Worm (Caenorhabditis elegans) whole organism, late embryonic: ENCODE results near the gene fbxb-107.

ENCODE experiments used
- C38D4.7 ChIP-seq: fragments of 200-800 bp; sonication (Bioruptor generic); optimal IDR thresholded peaks from 2 replicates; lab custom pipeline; 2018; ENCODE audit warnings: mild to moderate bottlenecking, missing genetic modification characterization, moderate library complexity, missing compliant biosample characterization
- F13H6.1 ChIP-seq: sonication (generic microtip); optimal IDR thresholded peaks from 2 replicates; lab custom pipeline; 2016; ENCODE audit warnings: missing genetic modification characterization, missing compliant biosample characterization
- Y22D7AL.16 ChIP-seq: sonication (generic microtip); optimal IDR thresholded peaks from 2 replicates; lab custom pipeline; 2016; ENCODE audit warnings: missing genetic modification characterization, missing compliant biosample characterization
- ceh-19 ChIP-seq: fragments of 200-800 bp; sonication (Bioruptor generic); optimal IDR thresholded peaks from 2 replicates; lab custom pipeline; 2018; ENCODE audit warnings: mild to moderate bottlenecking, missing genetic modification characterization, missing compliant biosample characterization
- ceh-2 ChIP-seq: sonication (generic microtip); optimal IDR thresholded peaks from 2 replicates; lab custom pipeline; 2016; ENCODE audit warnings: missing genotype, missing genetic modification characterization, missing compliant biosample characterization
- ceh-22 ChIP-seq: sonication (generic microtip); optimal IDR thresholded peaks from 2 replicates; lab custom pipeline; 2017; ENCODE audit warnings: missing biosample characterization, missing genetic modification characterization
- ceh-24 ChIP-seq: sonication (generic microtip); optimal IDR thresholded peaks from 2 replicates; lab custom pipeline; 2016; ENCODE audit warnings: mild to moderate bottlenecking, missing genetic modification characterization, missing compliant biosample characterization
- ceh-31 ChIP-seq: sonication (generic microtip); optimal IDR thresholded peaks from 2 replicates; lab custom pipeline; 2016; ENCODE audit warnings: missing genetic modification characterization, missing compliant biosample characterization
- ceh-34 ChIP-seq: sonication (generic microtip); optimal IDR thresholded peaks from 2 replicates; lab custom pipeline; 2016; ENCODE audit warnings: mild to moderate bottlenecking, missing genetic modification characterization, missing compliant biosample characterization
- ceh-48 ChIP-seq: sonication (generic microtip); optimal IDR thresholded peaks from 2 replicates; lab custom pipeline; 2016; ENCODE audit warnings: missing genetic modification characterization, inconsistent platforms, missing compliant biosample characterization
- dmd-4 ChIP-seq: sonication (generic microtip); optimal IDR thresholded peaks from 2 replicates; lab custom pipeline; 2016; ENCODE audit warnings: borderline replicate concordance, missing genetic modification characterization, missing compliant biosample characterization
- elt-4 ChIP-seq: sonication (generic microtip); optimal IDR thresholded peaks from 2 replicates; lab custom pipeline; 2016; ENCODE audit warnings: missing genetic modification characterization, missing compliant biosample characterization
- fkh-10 ChIP-seq: fragments of 150-350 bp; optimal IDR thresholded peaks from 2 replicates; lab custom pipeline; 2014; ENCODE audit warnings: missing biosample characterization, missing genetic modification reagents, missing genetic modification characterization
- gmeb-2 ChIP-seq: sonication (generic microtip); optimal IDR thresholded peaks from 2 replicates; lab custom pipeline; 2016; ENCODE audit warnings: missing genetic modification characterization, inconsistent platforms, missing compliant biosample characterization
- hlh-13 ChIP-seq: fragments of 200-800 bp; sonication (Bioruptor generic); optimal IDR thresholded peaks from 2 replicates; lab custom pipeline; 2018; ENCODE audit warnings: mild to moderate bottlenecking, missing genetic modification characterization, missing compliant biosample characterization
- hlh-30 ChIP-seq: sonication (generic microtip); optimal IDR thresholded peaks from 2 replicates; lab custom pipeline; 2017; ENCODE audit warnings: antibody characterized with exemption, missing genetic modification characterization, missing compliant biosample characterization; ENCODE audit not compliant: insufficient read depth
- hlh-6 ChIP-seq: sonication (generic microtip); optimal IDR thresholded peaks from 2 replicates; lab custom pipeline; 2016; ENCODE audit warnings: missing genotype, missing genetic modification characterization, missing compliant biosample characterization
- lim-6 ChIP-seq: sonication (generic microtip); optimal IDR thresholded peaks from 2 replicates; lab custom pipeline; 2016; ENCODE audit warnings: missing genetic modification characterization, missing compliant biosample characterization
- madf-2 ChIP-seq: sonication (generic microtip); optimal IDR thresholded peaks from 2 replicates; lab custom pipeline; 2017; ENCODE audit warnings: missing genetic modification characterization, missing compliant biosample characterization
- nfya-1 ChIP-seq: sonication (generic microtip); optimal IDR thresholded peaks from 2 replicates; lab custom pipeline; 2017; ENCODE audit warnings: missing genetic modification characterization, mild to moderate bottlenecking, missing compliant biosample characterization, antibody characterized with exemption, moderate library complexity
- nhr-232 ChIP-seq: sonication (generic microtip); optimal IDR thresholded peaks from 2 replicates; lab custom pipeline; 2016; ENCODE audit warnings: missing genetic modification characterization, missing compliant biosample characterization
- pat-9 ChIP-seq: fragments of 200-800 bp; sonication (Bioruptor generic); optimal IDR thresholded peaks from 2 replicates; lab custom pipeline; 2018; ENCODE audit warnings: mild to moderate bottlenecking, missing genetic modification characterization, moderate library complexity, missing compliant biosample characterization
- rnt-1 ChIP-seq: sonication (generic microtip); optimal IDR thresholded peaks from 2 replicates; lab custom pipeline; 2016; ENCODE audit warnings: missing genetic modification characterization, missing compliant biosample characterization
- sdc-2 ChIP-seq: sonication (generic microtip); optimal IDR thresholded peaks from 2 replicates; lab custom pipeline; 2016; ENCODE audit warnings: missing genotype, missing genetic modification characterization, missing compliant biosample characterization
- tbx-7 ChIP-seq: sonication (generic microtip); optimal IDR thresholded peaks from 2 replicates; lab custom pipeline; 2016; ENCODE audit warnings: missing genotype, missing genetic modification characterization, missing compliant biosample characterization
- ttx-3 ChIP-seq: sonication (generic microtip); optimal IDR thresholded peaks from 2 replicates; lab custom pipeline; 2016; ENCODE audit warnings: missing genetic modification reagents, missing genetic modification characterization, missing compliant biosample characterization
- unc-3 ChIP-seq, 2 experiments: fragments of 200-800 bp in 1 of 2; sonication (Bioruptor generic) in 1 of 2; sonication (generic microtip) in 1 of 2; conservative IDR thresholded peaks in 1 of 2; optimal IDR thresholded peaks in 1 of 2; 2 replicates each; pipeline versions ENCODE4 v1.3.6 to Lab custom; 2016 to 2022; ENCODE audit warnings: missing compliant biosample characterization in 2 of 2, missing genetic modification characterization in 2 of 2, missing genetic modification reagents in 1 of 2
- unc-86 ChIP-seq: sonication (generic microtip); optimal IDR thresholded peaks from 2 replicates; lab custom pipeline; 2016; ENCODE audit warnings: missing genetic modification characterization, missing compliant biosample characterization

Gene fbxb-107

DNA sequence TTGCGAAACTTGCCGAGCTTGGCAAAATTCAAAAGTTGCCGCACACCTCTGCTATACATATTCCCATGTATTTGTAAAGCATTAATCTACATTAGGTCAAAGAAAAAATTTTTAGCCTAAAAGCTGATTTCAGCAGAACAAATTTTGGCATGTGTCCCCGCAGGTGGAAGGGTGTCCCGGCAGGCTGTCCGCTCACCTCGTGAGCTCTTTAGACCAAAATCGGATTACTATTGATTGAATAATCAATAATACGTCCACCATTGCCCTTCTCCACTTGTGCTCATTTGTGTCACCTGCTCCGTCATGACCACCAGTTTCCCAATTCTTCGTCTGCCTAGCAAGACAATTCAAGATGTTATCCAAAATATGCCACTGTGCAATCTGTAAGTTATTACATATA, at the start of gene fbxb-107:
fbxb-107 (plus strand) TSS at position 297 of the 400 bp plus-strand sequence.
- TF ChIP-seq hlh-13 (GFP tag; lab: Kevin White, UChicago) (no peak), hlh-30 (tag; lab: Kevin White, UChicago) (peak; percentile 72), ceh-48 (tag; lab: Kevin White, UChicago) (peak; percentile 54)

DNA sequence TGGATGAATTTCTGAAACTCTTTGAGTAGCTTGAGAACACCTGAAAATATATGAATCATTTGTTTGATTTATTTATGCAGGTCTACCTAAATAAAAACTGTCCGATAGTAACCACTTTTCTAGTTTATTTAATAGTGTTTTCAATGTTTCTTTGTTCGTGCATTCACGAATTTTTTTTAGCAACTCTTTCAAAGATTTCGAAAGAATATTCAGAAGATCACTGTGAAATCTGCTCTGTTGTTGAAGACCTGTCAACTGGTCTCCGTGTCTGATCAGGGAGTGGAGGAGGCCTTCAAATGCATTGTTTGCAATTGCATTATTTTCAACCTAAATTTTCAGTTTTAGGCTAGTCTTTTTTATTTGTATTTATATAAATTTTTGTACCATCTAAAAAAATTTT, 48.6 kb upstream of the fbxb-107 start, which contains the start of gene T05A8.1:
T05A8.1 (minus strand) TSS at position 101 of the 400 bp plus-strand sequence.
- TF ChIP-seq unc-86 (no peak), F13H6.1 (tag; lab: Kevin White, UChicago) (no peak), ceh-34 (tag; lab: Kevin White, UChicago) (no peak)
- TF ChIP-seq, all 69 proteins: peak for 0

DNA sequence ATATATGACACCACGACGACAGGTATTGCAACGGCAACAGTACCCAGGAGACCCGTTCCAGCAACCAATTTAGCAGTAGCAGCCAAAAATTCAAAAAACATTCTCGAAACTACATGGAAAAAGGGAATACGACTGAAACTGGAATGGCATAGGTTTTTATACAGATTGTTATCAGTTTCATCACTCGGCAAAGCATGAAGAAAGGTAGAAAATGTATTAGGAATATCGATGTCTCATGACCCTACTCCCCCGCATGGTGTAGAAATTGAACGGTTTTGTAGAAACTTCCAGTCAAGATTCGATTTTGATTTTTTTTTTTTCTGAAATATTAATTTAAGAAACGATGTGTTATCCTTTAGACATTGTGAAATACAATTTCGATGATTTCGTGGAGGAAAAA, 47.7 kb upstream of the fbxb-107 start, which contains the start of gene T05A8.2:
T05A8.2 (minus strand) TSS at position 101 of the 400 bp plus-strand sequence.
- TF ChIP-seq lim-6 (no peak), gmeb-2 (tag; lab: Kevin White, UChicago) (no peak), sdc-2 (tag; lab: Kevin White, UChicago) (no peak), Y22D7AL.16 (no peak), ceh-48 (tag; lab: Kevin White, UChicago) (no peak), C38D4.7 (GFP tag; lab: Kevin White, UChicago) (no peak), pat-9 (tag; lab: Kevin White, UChicago) (no peak)

DNA sequence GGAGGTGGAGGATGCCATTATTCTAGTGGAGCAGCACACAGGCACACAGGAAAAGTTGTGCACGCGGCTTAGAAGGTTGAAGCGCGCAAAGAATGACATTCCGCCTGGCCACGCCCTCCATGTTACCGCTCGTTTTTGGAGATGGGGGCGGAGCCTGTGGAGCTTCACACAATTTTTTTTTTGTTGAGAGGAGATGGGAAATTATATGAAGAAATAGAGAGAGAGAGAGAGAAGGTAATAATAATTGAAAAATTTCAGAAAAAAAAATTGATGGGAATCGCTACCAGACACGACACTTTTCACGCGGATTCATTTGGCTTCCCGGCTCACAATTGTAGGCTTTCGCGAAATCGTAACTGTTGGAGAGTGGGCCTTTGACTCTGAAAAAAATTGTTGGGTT, 41.2 kb upstream of the fbxb-107 start, which contains the start of gene T05A8.3:
T05A8.3 (minus strand) TSS at position 101 of the 400 bp plus-strand sequence.
- no peak for TF ChIP-seq madf-2 (tag; lab: Kevin White, UChicago)
- TF ChIP-seq ceh-2 (tag; lab: Kevin White, UChicago): no peak
- TF ChIP-seq, all 69 proteins: peak for 0

DNA sequence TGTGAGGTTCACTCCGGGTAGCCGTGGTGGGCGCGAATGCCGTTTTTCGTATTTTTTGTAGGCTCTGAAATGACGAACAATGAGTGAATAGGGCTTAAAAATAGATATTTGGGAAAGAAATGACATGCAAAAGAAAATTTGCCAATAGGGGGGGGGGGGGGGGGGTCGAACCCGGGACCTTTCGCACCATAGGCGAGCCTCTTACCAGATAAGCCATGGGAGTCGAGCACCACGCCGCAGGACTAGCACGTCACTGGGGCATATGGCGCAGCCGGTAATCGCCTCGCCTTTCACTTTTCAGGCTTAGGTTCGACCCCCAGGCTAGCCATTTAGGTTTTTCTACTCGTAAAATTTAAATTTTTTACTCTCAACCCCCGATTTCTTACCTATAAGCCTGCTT, 39.4 kb upstream of the fbxb-107 start:
- no peak for TF ChIP-seq ceh-24 (tag; lab: Kevin White, UChicago)
- TF ChIP-seq hlh-6: no peak
- no peak for TF ChIP-seq tbx-7 (tag; lab: Kevin White, UChicago)

DNA sequence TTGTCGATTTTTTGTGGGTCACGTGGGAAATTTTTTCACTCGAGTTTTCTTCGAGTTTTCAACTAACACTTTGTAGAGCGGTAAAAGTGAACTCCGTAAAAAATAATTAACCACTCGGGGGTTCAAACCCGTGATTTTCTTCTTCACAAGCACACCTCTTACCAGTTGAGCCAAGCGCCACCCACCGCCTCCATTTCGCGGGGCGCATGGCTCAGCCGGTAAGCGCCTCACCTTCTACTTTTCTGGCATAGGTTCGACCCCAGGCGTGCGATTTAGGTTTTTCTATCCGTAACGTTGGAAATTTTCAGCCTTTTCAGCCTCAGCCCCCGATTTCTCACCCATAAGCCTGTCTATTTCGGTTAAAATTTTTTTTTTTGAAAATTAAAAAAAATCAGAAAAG, 36.6 kb upstream of the fbxb-107 start:
- TF ChIP-seq nhr-232 (tag; lab: Kevin White, UChicago) (no peak), ceh-19 (GFP tag; lab: Kevin White, UChicago) (no peak), ceh-22 (tag; lab: Kevin White, UChicago) (no peak), nfya-1 (tag; lab: Kevin White, UChicago) (no peak), elt-4 (tag; lab: Kevin White, UChicago) (no peak), dmd-4 (no peak), rnt-1 (tag; lab: Kevin White, UChicago) (no peak)

DNA sequence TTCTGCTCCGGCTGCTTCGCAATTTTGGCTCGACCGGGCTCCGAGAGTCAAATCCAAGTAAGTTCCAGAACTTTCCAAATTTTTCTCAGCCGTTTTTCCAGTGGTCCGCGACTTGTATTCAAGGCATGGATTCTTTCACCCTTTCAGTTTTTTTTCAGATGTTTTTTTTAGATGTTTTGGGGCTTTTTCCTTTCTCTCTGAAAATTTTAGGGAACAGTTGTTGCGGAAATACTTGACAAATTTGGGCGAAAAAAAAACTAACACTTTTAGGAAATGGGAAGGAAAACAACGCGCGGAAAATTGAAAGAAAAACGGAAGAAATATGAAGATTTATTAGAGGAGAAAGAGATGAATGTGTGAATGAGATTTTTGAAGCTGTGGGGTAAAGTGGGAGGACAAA, 33.0 kb upstream of the fbxb-107 start, which contains the start of the genes T05A8.11 and nep-2:
T05A8.11 (minus strand) TSS at position 101 of the 400 bp plus-strand sequence.
nep-2 (minus strand) TSS at position 192 of the 400 bp plus-strand sequence.
- TF ChIP-seq ttx-3 (tag; lab: Kevin White, UChicago): no peak
- no peak for TF ChIP-seq fkh-10 (GFP tag; lab: Kevin White, UChicago)
- no peak for TF ChIP-seq ceh-31 (tag; lab: Kevin White, UChicago)
- no peak for TF ChIP-seq hlh-30 (tag; lab: Kevin White, UChicago)
- TF ChIP-seq C38D4.7 (GFP tag; lab: Kevin White, UChicago): no peak
- no peak for TF ChIP-seq unc-3 (GFP tag; conservative IDR thresholded peaks at IDR 0.05; lab: Robert Waterston, UW)
- TF ChIP-seq unc-3 (tag; optimal IDR thresholded peaks at IDR 0.05; lab: Kevin White, UChicago): no peak
